Fruit fly (Drosophila melanogaster) whole organism, embryonic: Measurements from ENCODE around the gene Kdm3.
A peak's percentile ranks its signal among the peaks of the same experiment; 100 is the strongest.

Experiments used
- CG10366 ChIP-seq: fragments of 200-800 bp; sonication (Bioruptor generic); IDR thresholded peaks from 2 replicates; pipeline ENCODE4 v1.3.6; 2022; ENCODE audit warnings: missing biosample characterization, missing genetic modification characterization
- CG10654 ChIP-seq: fragments of 200-800 bp; sonication (Bioruptor generic); optimal IDR thresholded peaks from 2 replicates; lab custom pipeline; 2016; ENCODE audit warnings: missing biosample characterization, missing genetic modification characterization
- CG15514 ChIP-seq: fragments of 200-800 bp; sonication (Bioruptor generic); optimal IDR thresholded peaks from 3 replicates; lab custom pipeline; 2017; ENCODE audit warnings: missing biosample characterization, missing genetic modification characterization, mild to moderate bottlenecking, moderate library complexity, missing genetic modification reagents
- CG16813 ChIP-seq: fragments of 200-800 bp; sonication (Bioruptor generic); IDR thresholded peaks from 3 replicates; pipeline ENCODE4 v1.3.6; 2022; ENCODE audit warnings: missing biosample characterization, missing genetic modification characterization; ENCODE audit not compliant: partially characterized antibody
- CG17186 ChIP-seq: fragments of 200-800 bp; sonication (Bioruptor generic); optimal IDR thresholded peaks from 3 replicates; lab custom pipeline; 2017; ENCODE audit warnings: missing biosample characterization, missing genetic modification reagents, missing genetic modification characterization
- CG17361 ChIP-seq: fragments of 200-800 bp; sonication (Bioruptor generic); IDR thresholded peaks from 3 replicates; pipeline ENCODE4 v1.3.6; 2022; ENCODE audit warnings: missing biosample characterization, missing genetic modification characterization
- CG17612 ChIP-seq: fragments of 200-800 bp; sonication (Bioruptor generic); IDR thresholded peaks from 2 replicates; pipeline ENCODE4 v1.3.6; 2022; ENCODE audit warnings: missing biosample characterization, missing genetic modification characterization
- CG1832 ChIP-seq: fragments of 200-800 bp; sonication (Bioruptor generic); optimal IDR thresholded peaks from 2 replicates; lab custom pipeline; 2017; ENCODE audit warnings: missing biosample characterization, mild to moderate bottlenecking, missing genetic modification characterization, inconsistent platforms
- CG18619 ChIP-seq: fragments of 200-800 bp; sonication (Bioruptor generic); optimal IDR thresholded peaks from 3 replicates; lab custom pipeline; 2017; ENCODE audit warnings: missing biosample characterization, mild to moderate bottlenecking, missing genetic modification characterization
- CG2129 ChIP-seq: fragments of 200-800 bp; sonication (Bioruptor generic); IDR thresholded peaks from 2 replicates; pipeline ENCODE4 v1.3.6; 2022; ENCODE audit warnings: missing biosample characterization, missing genetic modification characterization; ENCODE audit not compliant: partially characterized antibody
- CG2202 ChIP-seq: fragments of 200-800 bp; sonication (Bioruptor generic); optimal IDR thresholded peaks from 2 replicates; lab custom pipeline; 2018; ENCODE audit warnings: missing biosample characterization, mild to moderate bottlenecking, missing genetic modification characterization
- CG2889 ChIP-seq: fragments of 200-800 bp; sonication (Bioruptor generic); IDR thresholded peaks from 3 replicates; pipeline ENCODE4 v1.3.6; 2022; ENCODE audit warnings: missing biosample characterization, missing genetic modification characterization
- CG3726 ChIP-seq: fragments of 200-800 bp; sonication (Bioruptor generic); IDR thresholded peaks from 3 replicates; pipeline ENCODE4, ENCODE4 v1.3.6; 2022; ENCODE audit warnings: missing biosample characterization, missing genetic modification characterization
- CG3847 ChIP-seq: fragments of 200-800 bp; sonication (Bioruptor generic); IDR thresholded peaks from 2 replicates; pipeline ENCODE4 v1.3.6; 2022; ENCODE audit warnings: missing biosample characterization, missing genetic modification characterization
- CG4360 ChIP-seq: fragments of 200-800 bp; sonication (Bioruptor generic); IDR thresholded peaks from 2 replicates; pipeline ENCODE4 v1.3.6; 2022; ENCODE audit warnings: missing biosample characterization, missing genetic modification characterization
- CG43689 ChIP-seq: fragments of 200-800 bp; sonication (Bioruptor generic); IDR thresholded peaks from 2 replicates; pipeline ENCODE4 v1.3.6; 2022; ENCODE audit warnings: missing biosample characterization, missing genetic modification characterization
- CG4424 ChIP-seq: fragments of 200-800 bp; sonication (Bioruptor generic); optimal IDR thresholded peaks from 3 replicates; lab custom pipeline; 2016; ENCODE audit warnings: missing biosample characterization, missing genetic modification characterization
- CG4617 ChIP-seq: fragments of 200-800 bp; sonication (Bioruptor generic); optimal IDR thresholded peaks from 3 replicates; lab custom pipeline; 2016; ENCODE audit warnings: missing biosample characterization, missing genetic modification characterization, borderline replicate concordance
- CG6683 ChIP-seq: fragments of 200-800 bp; sonication (Bioruptor generic); optimal IDR thresholded peaks from 2 replicates; lab custom pipeline; 2017; ENCODE audit warnings: missing biosample characterization, mild to moderate bottlenecking, missing genetic modification characterization, missing genetic modification reagents
- CG7786 ChIP-seq: fragments of 200-800 bp; sonication (Bioruptor generic); optimal IDR thresholded peaks from 2 replicates; lab custom pipeline; 2016; ENCODE audit warnings: missing biosample characterization, missing genetic modification characterization
- CG7963 ChIP-seq: fragments of 200-800 bp; sonication (Bioruptor generic); IDR thresholded peaks from 3 replicates; pipeline ENCODE4 v1.3.6; 2022; ENCODE audit warnings: missing biosample characterization, missing genetic modification characterization; ENCODE audit not compliant: partially characterized antibody
- CG8089 ChIP-seq: fragments of 200-800 bp; sonication (Bioruptor generic); optimal IDR thresholded peaks from 3 replicates; lab custom pipeline; 2016; ENCODE audit warnings: missing biosample characterization, missing genetic modification characterization
- CG8478 ChIP-seq: fragments of >200 bp; optimal IDR thresholded peaks from 2 replicates; lab custom pipeline; 2018
- CG9727 ChIP-seq: fragments of 200-800 bp; sonication (Bioruptor generic); optimal IDR thresholded peaks from 3 replicates; lab custom pipeline; 2017; ENCODE audit warnings: missing biosample characterization, mild to moderate bottlenecking, missing genetic modification characterization
- CG9797 ChIP-seq: fragments of 200-800 bp; sonication (Bioruptor generic); optimal IDR thresholded peaks from 3 replicates; lab custom pipeline; 2018; ENCODE audit warnings: missing biosample characterization, mild to moderate bottlenecking, missing genetic modification characterization
- D ChIP-seq, 2 experiments: fragments of 200-800 bp in 1 of 2; fragments of >200 bp in 1 of 2; sonication (Bioruptor generic) in 1 of 2; optimal IDR thresholded peaks; 2 replicates in 1 of 2; 3 replicates in 1 of 2; lab custom pipeline; 2017; ENCODE audit warnings: mild to moderate bottlenecking in 1 of 2, missing biosample characterization in 1 of 2, missing genetic modification characterization in 1 of 2, missing genetic modification reagents in 1 of 2
- Dip2 ChIP-seq: fragments of 200-800 bp; sonication (Bioruptor generic); IDR thresholded peaks from 2 replicates; pipeline ENCODE4 v1.3.6; 2022; ENCODE audit warnings: missing biosample characterization, missing genetic modification characterization
- Gsc ChIP-seq: fragments of 200-800 bp; sonication (Bioruptor generic); IDR thresholded peaks from 2 replicates; pipeline ENCODE4 v1.3.6; 2022; ENCODE audit warnings: missing biosample characterization, missing genetic modification characterization
- HHEX ChIP-seq: fragments of 200-800 bp; sonication (Bioruptor generic); optimal IDR thresholded peaks from 3 replicates; lab custom pipeline; 2017; ENCODE audit warnings: missing biosample characterization, mild to moderate bottlenecking, missing genetic modification characterization, missing genetic modification reagents
- Hand ChIP-seq: fragments of 200-800 bp; sonication (Bioruptor generic); optimal IDR thresholded peaks from 2 replicates; lab custom pipeline; 2017; ENCODE audit warnings: mild to moderate bottlenecking, missing biosample characterization, missing genetic modification reagents, missing genetic modification characterization
- HmgD ChIP-seq: fragments of 200-800 bp; sonication (Bioruptor generic); optimal IDR thresholded peaks from 3 replicates; lab custom pipeline; 2016; ENCODE audit warnings: missing biosample characterization, missing genetic modification characterization
- NfI ChIP-seq: fragments of 200-800 bp; sonication (Bioruptor generic); optimal IDR thresholded peaks from 3 replicates; lab custom pipeline; 2018; ENCODE audit warnings: missing biosample characterization, mild to moderate bottlenecking, missing genetic modification characterization, moderate library complexity
- Six4 ChIP-seq: fragments of 200-800 bp; sonication (Bioruptor generic); optimal IDR thresholded peaks from 2 replicates; lab custom pipeline; 2016; ENCODE audit warnings: missing biosample characterization, missing genetic modification characterization
- caup ChIP-seq: fragments of 200-800 bp; sonication (Bioruptor generic); optimal IDR thresholded peaks from 3 replicates; lab custom pipeline; 2017; ENCODE audit warnings: missing biosample characterization, mild to moderate bottlenecking, missing genetic modification characterization, moderate library complexity; ENCODE audit not compliant: severe bottlenecking
- crol ChIP-seq: fragments of 200-800 bp; sonication (Bioruptor generic); IDR thresholded peaks from 2 replicates; pipeline ENCODE4 v1.3.6; 2022; ENCODE audit warnings: missing biosample characterization, missing genetic modification characterization
- fd3F ChIP-seq: fragments of 200-800 bp; sonication (Bioruptor generic); optimal IDR thresholded peaks from 2 replicates; lab custom pipeline; 2018; ENCODE audit warnings: missing biosample characterization, mild to moderate bottlenecking, missing genetic modification characterization, moderate library complexity
- fd96Cb ChIP-seq: fragments of 200-800 bp; sonication (Bioruptor generic); optimal IDR thresholded peaks from 2 replicates; lab custom pipeline; 2018; ENCODE audit warnings: missing biosample characterization, mild to moderate bottlenecking, missing genetic modification characterization, moderate library complexity
- gro ChIP-seq: fragments of 200-800 bp; sonication (Bioruptor generic); optimal IDR thresholded peaks from 2 replicates; lab custom pipeline; 2016; ENCODE audit warnings: missing biosample characterization, missing genetic modification characterization
- jigr1 ChIP-seq: fragments of 200-800 bp; sonication (Bioruptor generic); IDR thresholded peaks from 3 replicates; pipeline ENCODE4 v1.3.6; 2022; ENCODE audit warnings: missing biosample characterization, missing genetic modification characterization
- lmd ChIP-seq: fragments of 200-800 bp; sonication (Bioruptor generic); IDR thresholded peaks from 2 replicates; pipeline ENCODE4 v1.3.6; 2022; ENCODE audit warnings: missing biosample characterization, missing genetic modification characterization
- lov ChIP-seq, 2 experiments: fragments of 200-800 bp in 1 of 2; fragments of >200 bp in 1 of 2; sonication (Bioruptor generic) in 1 of 2; IDR thresholded peaks in 1 of 2; optimal IDR thresholded peaks in 1 of 2; 2 replicates in 1 of 2; 3 replicates in 1 of 2; pipeline versions ENCODE4 v1.3.6 to Lab custom; 2017 to 2022; ENCODE audit warnings: missing biosample characterization in 1 of 2, missing genetic modification characterization in 1 of 2
- odd ChIP-seq: fragments of 200-800 bp; sonication (Bioruptor generic); optimal IDR thresholded peaks from 2 replicates; lab custom pipeline; 2017; ENCODE audit warnings: missing biosample characterization, mild to moderate bottlenecking, missing genetic modification characterization
- sc ChIP-seq, 3 experiments: fragments of >200 bp in 2 of 3; fragments of 200-800 bp in 1 of 3; sonication (Bioruptor generic) in 1 of 3; optimal IDR thresholded peaks; 2 replicates in 2 of 3; 3 replicates in 1 of 3; lab custom pipeline; 2017; ENCODE audit warnings: mild to moderate bottlenecking in 1 of 3, missing biosample characterization in 1 of 3, missing genetic modification characterization in 1 of 3, missing genetic modification reagents in 1 of 3
- sens ChIP-seq: fragments of 200-800 bp; sonication (Bioruptor generic); peaks from one replicate; lab custom pipeline; 2016; ENCODE audit warnings: missing biosample characterization, missing genetic modification characterization
- slbo ChIP-seq: fragments of 200-800 bp; sonication (Bioruptor generic); IDR thresholded peaks from 2 replicates; pipeline ENCODE4 v1.3.6; 2022; ENCODE audit warnings: missing biosample characterization, missing genetic modification characterization
- ssp ChIP-seq: fragments of 200-800 bp; sonication (Bioruptor generic); IDR thresholded peaks from 2 replicates; pipeline ENCODE4 v1.3.6; 2022; ENCODE audit warnings: missing biosample characterization, missing genetic modification characterization
- stc ChIP-seq: fragments of 200-800 bp; sonication (Bioruptor generic); IDR thresholded peaks from 2 replicates; pipeline ENCODE4 v1.3.6; 2022; ENCODE audit warnings: missing biosample characterization, missing genetic modification characterization
- usp ChIP-seq: fragments of >200 bp; optimal IDR thresholded peaks from 2 replicates; lab custom pipeline; 2017; ENCODE audit warnings: missing biosample characterization, missing genetic modification characterization
- zen2 ChIP-seq: fragments of 200-800 bp; sonication (Bioruptor generic); IDR thresholded peaks from 3 replicates; pipeline ENCODE4 v1.3.6; 2022; ENCODE audit warnings: missing biosample characterization, missing genetic modification characterization; ENCODE audit not compliant: partially characterized antibody

The Kdm3 gene

dm6 chr3R:9496748-9497147 lies 19.1 kb upstream of the Kdm3 start (continued):
- peak; percentile 34; the same call in 1 of the 2 replicates for TF ChIP-seq CG17612 (GFP tag; lab: Robert Waterston, UW)
- TF ChIP-seq crol, result no peak
- TF ChIP-seq CG7963, result peak; percentile 42; the same call in 2 of the 3 replicates
- TF ChIP-seq zen2 (GFP tag; lab: Robert Waterston, UW), result no peak; the same call in 2 of the 3 replicates
- no peak for TF ChIP-seq Dip2 (GFP tag; lab: Robert Waterston, UW)
- TF ChIP-seq Gsc (GFP tag; lab: Robert Waterston, UW), result no peak
- TF ChIP-seq fd96Cb (tag; lab: Kevin White, UChicago), result no peak
- peak; percentile 82 for TF ChIP-seq CG7786 (GFP tag; lab: Kevin White, UChicago)
- no peak for TF ChIP-seq stc (GFP tag; lab: Robert Waterston, UW)
- TF ChIP-seq CG2889, result no peak
- TF ChIP-seq CG3726 (GFP tag; lab: Robert Waterston, UW), result no peak
- no peak for TF ChIP-seq Hand
- peak; percentile 95 for TF ChIP-seq gro
- peak; percentile 93 for TF ChIP-seq sens
- TF ChIP-seq CG10654 (GFP tag; lab: Kevin White, UChicago), result peak; percentile 50
- TF ChIP-seq lmd (GFP tag; lab: Robert Waterston, UW), result peak; percentile 61; the same call in 1 of the 2 replicates
- no peak for TF ChIP-seq CG43689 (GFP tag; lab: Robert Waterston, UW)
- no peak for TF ChIP-seq CG8478
- TF ChIP-seq CG6683 (GFP tag; lab: Kevin White, UChicago), result no peak
- peak; percentile 70 for TF ChIP-seq HHEX
- TF ChIP-seq CG2202 (tag; lab: Kevin White, UChicago), result no peak
- TF ChIP-seq CG18619 (GFP tag; lab: Kevin White, UChicago), result peak; percentile 70
- TF ChIP-seq CG3847 (GFP tag; lab: Robert Waterston, UW), result peak; percentile 90
- no peak for TF ChIP-seq lov (optimal IDR thresholded peaks at IDR 0.05; lab: Kevin White, UChicago)
- TF ChIP-seq lov (GFP tag; IDR thresholded peaks at IDR 0.05; lab: Robert Waterston, UW), result peak; percentile 31; the same call in 1 of the 3 replicates
- peak; percentile 35 for TF ChIP-seq CG17186
- no peak for TF ChIP-seq jigr1 (GFP tag; lab: Robert Waterston, UW)
- TF ChIP-seq CG2129 (GFP tag; lab: Robert Waterston, UW), result no peak
- TF ChIP-seq CG4617, result no peak
- TF ChIP-seq CG16813 (GFP tag; lab: Robert Waterston, UW), result peak; percentile 62
- peak; percentile 66 for TF ChIP-seq ssp (GFP tag; lab: Robert Waterston, UW)
- peak; percentile 47 for TF ChIP-seq CG4424 (GFP tag; lab: Kevin White, UChicago)
- peak; percentile 20 for TF ChIP-seq Six4 (GFP tag; lab: Kevin White, UChicago)
- TF ChIP-seq usp (GFP tag; lab: Kevin White, UChicago), result no peak
- peak; percentile 58 for TF ChIP-seq fd3F (GFP tag; lab: Kevin White, UChicago)
- TF ChIP-seq HmgD (GFP tag; lab: Kevin White, UChicago), result peak; percentile 81
- TF ChIP-seq CG15514 (GFP tag; lab: Kevin White, UChicago), result peak; percentile 91
- TF ChIP-seq CG4360 (GFP tag; lab: Robert Waterston, UW), result no peak
- no peak for TF ChIP-seq sc (optimal IDR thresholded peaks at IDR 0.05; lab: Kevin White, UChicago)
- TF ChIP-seq sc (GFP tag; optimal IDR thresholded peaks at IDR 0.05; lab: Kevin White, UChicago), result no peak
- TF ChIP-seq caup, result peak; percentile 74
- TF ChIP-seq CG17361, result peak; percentile 65
- TF ChIP-seq D (optimal IDR thresholded peaks at IDR 0.05; lab: Kevin White, UChicago), result no peak
- no peak for TF ChIP-seq D (GFP tag; optimal IDR thresholded peaks at IDR 0.05; lab: Kevin White, UChicago)
- peak; percentile 32 for TF ChIP-seq CG9727 (GFP tag; lab: Kevin White, UChicago)
- TF ChIP-seq slbo (GFP tag; lab: Robert Waterston, UW), result peak; percentile 92
- peak; percentile 87 for TF ChIP-seq NfI (GFP tag; lab: Kevin White, UChicago)
- TF ChIP-seq odd (GFP tag; lab: Kevin White, UChicago), result no peak
- peak; percentile 1 for TF ChIP-seq CG9797 (GFP tag; lab: Kevin White, UChicago)
- TF ChIP-seq CG1832 (GFP tag; lab: Kevin White, UChicago), result no peak
- TF ChIP-seq CG8089, result peak; percentile 28
- peak; percentile 44; the same call in 1 of the 2 replicates for TF ChIP-seq CG10366
